Fruit fly (Drosophila melanogaster) whole organism, wandering third instar larva: ENCODE measurements around the gene Hk.

Experiments
- Abd-B ChIP-seq: fragments of >200 bp; optimal IDR thresholded peaks from 2 replicates; lab custom pipeline; 2017; ENCODE audit warnings: missing biosample characterization, missing genetic modification characterization
- CG32264 ChIP-seq: fragments of 200-800 bp; sonication (Bioruptor generic); optimal IDR thresholded peaks from 2 replicates; lab custom pipeline; 2016; ENCODE audit warnings: missing biosample characterization, missing genetic modification characterization
- CG9705 ChIP-seq: fragments of 200-800 bp; sonication (Bioruptor generic); optimal IDR thresholded peaks from 2 replicates; lab custom pipeline; 2018; ENCODE audit warnings: missing biosample characterization, mild to moderate bottlenecking, missing genetic modification characterization
- CrebA ChIP-seq: fragments of 200-800 bp; sonication (Bioruptor generic); optimal IDR thresholded peaks from 2 replicates; lab custom pipeline; 2016; ENCODE audit warnings: missing biosample characterization, mild to moderate bottlenecking, missing genetic modification characterization, borderline replicate concordance
- Dfd ChIP-seq: fragments of >200 bp; optimal IDR thresholded peaks from 2 replicates; lab custom pipeline; 2017; ENCODE audit warnings: missing biosample characterization, missing genetic modification characterization
- Dif ChIP-seq: fragments of 200-275, 200-300 bp; sonication (Bioruptor generic); optimal IDR thresholded peaks from 2 replicates; lab custom pipeline; 2018; ENCODE audit warnings: missing biosample characterization, missing genetic modification characterization; ENCODE audit not compliant: partially characterized antibody
- GATAd ChIP-seq: sonication (Bioruptor generic); optimal IDR thresholded peaks from 2 replicates; lab custom pipeline; 2016; ENCODE audit warnings: missing biosample characterization, missing genetic modification characterization
- HLH106 ChIP-seq: fragments of 200-800 bp; optimal IDR thresholded peaks from 3 replicates; lab custom pipeline; 2019; ENCODE audit warnings: missing biosample characterization, mild to moderate bottlenecking, missing genetic modification characterization, moderate library complexity
- Hnf4 ChIP-seq: fragments of 200-800 bp; sonication (Bioruptor generic); optimal IDR thresholded peaks from 2 replicates; lab custom pipeline; 2016; ENCODE audit warnings: missing biosample characterization, mild to moderate bottlenecking, missing genetic modification characterization
- Hr78 ChIP-seq: fragments of >200 bp; optimal IDR thresholded peaks from 2 replicates; lab custom pipeline; 2017; ENCODE audit warnings: missing biosample characterization, missing genetic modification characterization
- Hr83 ChIP-seq: fragments of 200-300 bp; sonication (Bioruptor generic); optimal IDR thresholded peaks from 2 replicates; lab custom pipeline; 2016; ENCODE audit warnings: missing biosample characterization, mild to moderate bottlenecking, missing genetic modification characterization, moderate library complexity; ENCODE audit not compliant: poor library complexity, severe bottlenecking
- Jra ChIP-seq: sonication (Bioruptor generic); optimal IDR thresholded peaks from 2 replicates; lab custom pipeline; 2016; ENCODE audit warnings: missing biosample characterization, missing genetic modification characterization
- Mio ChIP-seq: sonication (Bioruptor generic); optimal IDR thresholded peaks from 2 replicates; lab custom pipeline; 2016; ENCODE audit warnings: missing biosample characterization, missing genetic modification characterization
- Myc ChIP-seq: fragments of >200 bp; optimal IDR thresholded peaks from 2 replicates; lab custom pipeline; 2017
- N ChIP-seq: fragments of >200 bp; optimal IDR thresholded peaks from 2 replicates; lab custom pipeline; 2018; ENCODE audit warnings: missing biosample characterization, missing external identifiers, missing genetic modification characterization
- OdsH ChIP-seq: fragments of 200-800 bp; sonication (Bioruptor generic); optimal IDR thresholded peaks from 2 replicates; lab custom pipeline; 2016; ENCODE audit warnings: missing biosample characterization, mild to moderate bottlenecking, missing genetic modification characterization
- Rel ChIP-seq, 2 experiments: fragments of 200-800 bp; sonication (Bioruptor generic) in 1 of 2; optimal IDR thresholded peaks; 2 replicates in 1 of 2; 3 replicates in 1 of 2; lab custom pipeline; 2016 to 2019; ENCODE audit warnings: mild to moderate bottlenecking in 2 of 2, missing biosample characterization in 2 of 2, missing genetic modification characterization in 2 of 2, moderate library complexity in 1 of 2
- Sp1 ChIP-seq: fragments of 200-800 bp; sonication (Bioruptor generic); optimal IDR thresholded peaks from 3 replicates; lab custom pipeline; 2019; ENCODE audit warnings: missing biosample characterization, mild to moderate bottlenecking, missing genetic modification characterization, moderate library complexity
- Vsx2 ChIP-seq: fragments of 200-300, 225-300 bp; sonication (Bioruptor generic); optimal IDR thresholded peaks from 2 replicates; lab custom pipeline; 2018; ENCODE audit warnings: missing biosample characterization, missing genetic modification characterization; ENCODE audit not compliant: partially characterized antibody
- br ChIP-seq: fragments of 200-800 bp; sonication (Bioruptor generic); optimal IDR thresholded peaks from 2 replicates; lab custom pipeline; 2016; ENCODE audit warnings: missing biosample characterization, missing genetic modification characterization
- brk ChIP-seq: fragments of 200-800 bp; sonication (Bioruptor generic); optimal IDR thresholded peaks from 2 replicates; lab custom pipeline; 2016; ENCODE audit warnings: missing biosample characterization, mild to moderate bottlenecking, missing genetic modification characterization
- dl ChIP-seq, 2 experiments: fragments of 175-275, 200-275 bp in 1 of 2; fragments of 200-275 bp in 1 of 2; sonication (Bioruptor generic); optimal IDR thresholded peaks; lab custom pipeline; 2018; ENCODE audit warnings: mild to moderate bottlenecking in 2 of 2, missing biosample characterization in 2 of 2, missing genetic modification characterization in 2 of 2, moderate library complexity in 2 of 2; ENCODE audit not compliant: partially characterized antibody in 2 of 2, insufficient read depth in 1 of 2
- dmrt93B ChIP-seq: fragments of 200-800 bp; sonication (Bioruptor generic); optimal IDR thresholded peaks from 2 replicates; lab custom pipeline; 2018; ENCODE audit warnings: missing biosample characterization, mild to moderate bottlenecking, missing genetic modification characterization
- dsf ChIP-seq: sonication (Bioruptor generic); optimal IDR thresholded peaks from 2 replicates; lab custom pipeline; 2016; ENCODE audit warnings: missing biosample characterization, missing genetic modification characterization, borderline replicate concordance
- ey ChIP-seq: fragments of 200-800 bp; sonication (Bioruptor generic); optimal IDR thresholded peaks from 2 replicates; lab custom pipeline; 2016; ENCODE audit warnings: missing biosample characterization, missing genetic modification characterization
- foxo ChIP-seq, 2 experiments: fragments of 200-800 bp; sonication (Bioruptor generic); optimal IDR thresholded peaks; 2 replicates in 1 of 2; 3 replicates in 1 of 2; lab custom pipeline; 2016 to 2017; ENCODE audit warnings: missing biosample characterization in 2 of 2, missing genetic modification characterization in 2 of 2
- fru ChIP-seq: fragments of 200-800 bp; sonication (Bioruptor generic); optimal IDR thresholded peaks from 3 replicates; lab custom pipeline; 2016; ENCODE audit warnings: missing biosample characterization, mild to moderate bottlenecking, missing genetic modification characterization
- h ChIP-seq: fragments of 200-800 bp; sonication (Bioruptor generic); optimal IDR thresholded peaks from 3 replicates; lab custom pipeline; 2016; ENCODE audit warnings: missing biosample characterization, mild to moderate bottlenecking, missing genetic modification characterization
- jim ChIP-seq: fragments of 175-275, 200-325 bp; sonication (Bioruptor generic); optimal IDR thresholded peaks from 2 replicates; lab custom pipeline; 2016; ENCODE audit warnings: missing biosample characterization, mild to moderate bottlenecking, missing genetic modification characterization
- lola ChIP-seq: fragments of >200 bp; optimal IDR thresholded peaks from 2 replicates; lab custom pipeline; 2017; ENCODE audit warnings: missing biosample characterization, missing genetic modification characterization
- pan ChIP-seq: fragments of >200 bp; optimal IDR thresholded peaks from 2 replicates; lab custom pipeline; 2017
- psq ChIP-seq: fragments of 200-800 bp; sonication (Bioruptor generic); optimal IDR thresholded peaks from 3 replicates; lab custom pipeline; 2017; ENCODE audit warnings: missing biosample characterization, mild to moderate bottlenecking, missing genetic modification characterization, moderate library complexity
- rgr ChIP-seq: fragments of 200-800 bp; sonication (Bioruptor generic); optimal IDR thresholded peaks from 3 replicates; lab custom pipeline; 2016; ENCODE audit warnings: missing biosample characterization, mild to moderate bottlenecking, missing genetic modification characterization
- sage ChIP-seq: fragments of 200-800 bp; sonication (Bioruptor generic); optimal IDR thresholded peaks from 2 replicates; lab custom pipeline; 2016; ENCODE audit warnings: missing biosample characterization, mild to moderate bottlenecking, missing genetic modification characterization
- sv ChIP-seq: fragments of 200-800 bp; sonication (Bioruptor generic); optimal IDR thresholded peaks from 3 replicates; lab custom pipeline; 2016; ENCODE audit warnings: missing biosample characterization, missing genetic modification characterization
- tai ChIP-seq: sonication (Bioruptor generic); optimal IDR thresholded peaks from 2 replicates; lab custom pipeline; 2016; ENCODE audit warnings: missing biosample characterization, missing genetic modification characterization
- usp ChIP-seq: fragments of >200 bp; optimal IDR thresholded peaks from 2 replicates; lab custom pipeline; 2017; ENCODE audit warnings: missing biosample characterization, missing genetic modification characterization
- woc ChIP-seq: sonication (Bioruptor generic); optimal IDR thresholded peaks from 2 replicates; lab custom pipeline; 2016; ENCODE audit warnings: missing biosample characterization, mild to moderate bottlenecking, missing genetic modification characterization

Hk gene

dm6 chrX:10265213-10266017, 2.1 kb upstream of the Hk start, which contains the start of gene CG12643:
Gene CG12643, minus strand, starts transcription at chrX:10265263.
- TF ChIP-seq usp (GFP tag; lab: Kevin White, UChicago) (no peak), lola (GFP tag; lab: Kevin White, UChicago) (no peak), Sp1 (GFP tag; lab: Kevin White, UChicago) (peak; percentile 78), tai (GFP tag; lab: Kevin White, UChicago) (peak; percentile 87), pan (peak; percentile 71), Abd-B (no peak), dl (GFP tag; optimal IDR thresholded peaks at IDR 0.05; lab: Kevin White, UChicago; ENCODE audit: insufficient read depth in 1 of 2, partially characterized antibody in 2 of 2) (no peak), rgr (peak; percentile 95), br (GFP tag; lab: Kevin White, UChicago) (peak; percentile 95), Jra (peak; percentile 88), Hr78 (GFP tag; lab: Kevin White, UChicago) (no peak), Myc (no peak), Vsx2 (no peak), h (peak; percentile 97), CG9705 (GFP tag; lab: Kevin White, UChicago) (peak; percentile 51), sv (peak; percentile 92), N (no peak), Dif (GFP tag; lab: Kevin White, UChicago) (peak; percentile 39), dmrt93B (peak; percentile 88), Rel (GFP tag; optimal IDR thresholded peaks at IDR 0.05; lab: Kevin White, UChicago) (peak; percentile 67), Rel (tag; optimal IDR thresholded peaks at IDR 0.05; lab: Kevin White, UChicago) (peak; percentile 9), OdsH (GFP tag; lab: Kevin White, UChicago) (peak; percentile 88), fru (GFP tag; lab: Kevin White, UChicago) (peak; percentile 97), Dfd (GFP tag; lab: Kevin White, UChicago) (peak; percentile 69), dsf (GFP tag; lab: Kevin White, UChicago) (peak; percentile 68), foxo (GFP tag; optimal IDR thresholded peaks at IDR 0.05; lab: Kevin White, UChicago) (peak; percentile 88 to 95), psq (GFP tag; lab: Kevin White, UChicago) (peak; percentile 94), sage (GFP tag; lab: Kevin White, UChicago) (peak; percentile 85), CG32264 (GFP tag; lab: Kevin White, UChicago) (peak; percentile 91), Hr83 (GFP tag; lab: Kevin White, UChicago) (peak; percentile 81), GATAd (peak; percentile 67), Mio (peak; percentile 72), woc (GFP tag; lab: Kevin White, UChicago) (peak; percentile 93), CrebA (GFP tag; lab: Kevin White, UChicago) (peak; percentile 23), Hnf4 (GFP tag; lab: Kevin White, UChicago) (peak; percentile 94), ey (GFP tag; lab: Kevin White, UChicago) (peak; percentile 98), brk (GFP tag; lab: Kevin White, UChicago) (peak; percentile 86), HLH106 (tag; lab: Kevin White, UChicago) (peak; percentile 76), jim (no peak)

DNA sequence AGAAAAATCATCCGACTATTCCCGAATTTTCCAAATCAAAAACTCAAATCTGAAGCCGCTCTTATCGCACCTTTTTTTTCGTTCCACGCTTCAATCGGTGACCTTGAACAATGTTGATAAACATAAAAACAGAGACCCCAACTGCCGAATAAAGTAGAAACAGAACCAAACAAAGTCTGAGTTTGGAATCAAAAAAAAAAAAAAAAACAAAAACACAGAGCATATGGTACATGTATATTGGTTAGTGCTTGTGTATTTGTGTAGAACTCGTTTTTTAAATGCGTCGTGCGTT, 618 bp upstream of the Hk start:
- TF ChIP-seq CG32264 (GFP tag; lab: Kevin White, UChicago), result no peak
- no peak for TF ChIP-seq Abd-B
- TF ChIP-seq N, result no peak
- no peak for TF ChIP-seq dl (GFP tag; optimal IDR thresholded peaks at IDR 0.05; lab: Kevin White, UChicago; ENCODE audit: insufficient read depth in 1 of 2, partially characterized antibody in 2 of 2)
- TF ChIP-seq pan, result no peak
- TF ChIP-seq Mio, result no peak
- TF ChIP-seq jim, result no peak
- TF ChIP-seq Sp1 (GFP tag; lab: Kevin White, UChicago), result no peak
- no peak for TF ChIP-seq Dif (GFP tag; lab: Kevin White, UChicago)
- TF ChIP-seq psq (GFP tag; lab: Kevin White, UChicago), result no peak
- no peak for TF ChIP-seq h
- no peak for TF ChIP-seq lola (GFP tag; lab: Kevin White, UChicago)
- TF ChIP-seq foxo (GFP tag; optimal IDR thresholded peaks at IDR 0.05; lab: Kevin White, UChicago), result no peak
